Worm (Caenorhabditis elegans): ENCODE data around the gene Y39F10A.1.

DNA sequence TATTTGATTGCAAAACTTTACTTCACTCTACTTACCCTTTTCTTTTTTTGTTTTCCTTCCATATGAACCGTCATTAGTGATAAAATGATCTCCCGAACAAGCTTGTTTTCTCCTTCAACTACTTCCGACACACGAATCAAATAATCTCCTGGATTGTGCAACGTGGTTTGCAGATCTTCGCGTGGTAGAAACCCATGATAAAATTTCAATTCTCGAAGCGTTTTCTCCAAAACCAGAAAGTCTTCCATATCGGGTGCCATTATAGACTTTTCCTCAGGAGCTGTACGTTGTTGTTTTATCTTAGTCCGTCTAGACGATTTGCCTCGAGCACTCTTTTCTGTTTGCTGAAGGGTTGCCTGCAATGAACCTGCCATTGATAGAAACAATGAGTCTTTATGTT, 22.3 kb downstream of the Y39F10A.1 start:
- TF ChIP-seq snpc-4 (tag; optimal IDR thresholded peaks at IDR 0.05) (no peak), elt-3 (tag; optimal IDR thresholded peaks at IDR 0.05) (no peak)

All from whole organism, mixed stage, embryonic.